ENCODE assay signal across 5 fruit fly cellular contexts in the genomic region with DNA sequence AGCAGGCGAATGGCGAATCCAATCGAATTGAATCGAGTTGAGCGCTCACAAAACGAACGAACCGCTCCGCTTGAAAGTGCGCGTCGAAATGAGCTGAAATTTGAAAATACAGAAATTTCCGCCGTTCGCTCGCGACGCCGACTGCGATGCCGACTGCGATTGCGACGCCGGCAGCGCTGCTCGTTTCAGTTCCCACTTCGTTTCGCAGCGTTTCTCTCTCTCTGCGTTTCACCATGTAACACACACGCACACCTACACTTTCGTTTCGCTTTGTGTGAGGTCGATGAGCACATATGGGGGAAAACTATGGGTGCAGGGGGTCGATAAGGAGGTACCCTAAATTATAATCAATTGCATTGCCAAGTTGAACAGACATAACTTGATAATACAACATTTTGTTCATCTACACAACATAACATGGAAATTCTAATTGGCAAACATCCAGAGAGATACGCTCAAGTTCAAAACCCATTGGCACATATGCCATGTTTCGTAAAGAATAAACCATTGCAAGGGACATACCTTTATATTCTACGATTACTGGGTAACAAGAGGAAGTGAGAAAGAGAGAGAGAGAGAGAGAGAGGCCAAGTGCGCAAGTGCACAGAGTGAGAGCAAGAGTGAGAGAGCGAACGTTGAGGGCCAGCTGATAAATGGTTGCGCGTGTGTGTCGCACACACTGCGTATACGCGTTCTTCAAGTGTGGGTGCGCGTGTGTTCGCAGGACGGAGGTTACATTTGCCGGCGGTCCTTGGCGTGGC.
TF ChIP-seq lines count a peak whose summit lies in the region.

No protein-coding gene starts in this region.

TF ChIP-seq in whole organism, adult, 20 proteins besides CTCF, POLR2A, EP300 and RAD21 (continued from another document):
- peak; percentile 94 for TF ChIP-seq CG11617 (GFP tag; optimal IDR thresholded peaks at IDR 0.05; lab: Kevin White, UChicago)
- TF ChIP-seq tj (GFP tag; optimal IDR thresholded peaks at IDR 0.05; lab: Kevin White, UChicago): peak; percentile 79
- TF ChIP-seq CG7045 (GFP tag; optimal IDR thresholded peaks at IDR 0.05; lab: Kevin White, UChicago): peak; percentile 91
- TF ChIP-seq toe (GFP tag; optimal IDR thresholded peaks at IDR 0.05; lab: Kevin White, UChicago): peak; percentile 91
- TF ChIP-seq Clk (GFP tag; optimal IDR thresholded peaks at IDR 0.05; lab: Kevin White, UChicago): peak; percentile 91

TF ChIP-seq in whole organism, embryonic, 481 proteins besides CTCF, POLR2A, EP300 and RAD21 (continued from another document and continues in another):
- TF ChIP-seq crol (GFP tag; IDR thresholded peaks at IDR 0.05; lab: Robert Waterston, UW): 0 out of 2 replicates have a peak, but pooled peaks have one; percentile 19
- TF ChIP-seq zf30C (GFP tag; optimal IDR thresholded peaks at IDR 0.05; lab: Kevin White, UChicago): peak; percentile 35
- TF ChIP-seq Ssrp (tag; optimal IDR thresholded peaks at IDR 0.05; lab: Kevin White, UChicago): peak; percentile 90
- TF ChIP-seq Bdp1 (GFP tag; optimal IDR thresholded peaks at IDR 0.05; lab: Kevin White, UChicago): peak; percentile 80
- peak; percentile 87 for TF ChIP-seq mirr (GFP tag; optimal IDR thresholded peaks at IDR 0.05; lab: Kevin White, UChicago)
- TF ChIP-seq Mes4 (GFP tag; optimal IDR thresholded peaks at IDR 0.05; lab: Kevin White, UChicago): peak; percentile 89
- peak; percentile 54; the same call in 1 of the 2 replicates for TF ChIP-seq aop (GFP tag; IDR thresholded peaks at IDR 0.05; lab: Robert Waterston, UW)
- peak; percentile 57 for TF ChIP-seq ftz-f1 (GFP tag; optimal IDR thresholded peaks at IDR 0.05; lab: Kevin White, UChicago)
- peak; percentile 89 for TF ChIP-seq vfl (GFP tag; optimal IDR thresholded peaks at IDR 0.05; lab: Kevin White, UChicago)
- TF ChIP-seq CG12391 (tag; optimal IDR thresholded peaks at IDR 0.05; lab: Kevin White, UChicago): peak; percentile 94
- TF ChIP-seq amos (GFP tag; IDR thresholded peaks at IDR 0.05; lab: Robert Waterston, UW; ENCODE audit: partially characterized antibody): peak; percentile 51; the same call in 1 of the 2 replicates
- TF ChIP-seq yki (optimal IDR thresholded peaks at IDR 0.05; lab: Kevin White, UChicago): peak; percentile 82
- TF ChIP-seq zen2 (GFP tag; IDR thresholded peaks at IDR 0.05; lab: Robert Waterston, UW; ENCODE audit: partially characterized antibody): peak; percentile 56; the same call in 2 of the 3 replicates
- peak; percentile 97 for TF ChIP-seq gro (GFP tag; optimal IDR thresholded peaks at IDR 0.05; lab: Kevin White, UChicago)
- TF ChIP-seq CG8478 (optimal IDR thresholded peaks at IDR 0.05; lab: Kevin White, UChicago): peak; percentile 90
- TF ChIP-seq Sox102F (GFP tag; optimal IDR thresholded peaks at IDR 0.05; lab: Kevin White, UChicago): peak; percentile 92
- TF ChIP-seq CG30431 (GFP tag; optimal IDR thresholded peaks at IDR 0.05; lab: Kevin White, UChicago): peak; percentile 89
- peak; percentile 85 for TF ChIP-seq CG3838 (GFP tag; optimal IDR thresholded peaks at IDR 0.05; lab: Kevin White, UChicago)
- peak; percentile 82 for TF ChIP-seq CG33557 (GFP tag; optimal IDR thresholded peaks at IDR 0.05; lab: Kevin White, UChicago)
- TF ChIP-seq dysf (GFP tag; IDR thresholded peaks at IDR 0.05; lab: Robert Waterston, UW): peak; percentile 91
- peak; percentile 96 for TF ChIP-seq lab (GFP tag; optimal IDR thresholded peaks at IDR 0.05; lab: Kevin White, UChicago)
- peak; percentile 87 for TF ChIP-seq CG15601 (tag; optimal IDR thresholded peaks at IDR 0.05; lab: Kevin White, UChicago)
- TF ChIP-seq CG7357 (GFP tag; IDR thresholded peaks at IDR 0.05; lab: Robert Waterston, UW): peak; percentile 83
- peak; percentile 91 for TF ChIP-seq CG1233 (GFP tag; optimal IDR thresholded peaks at IDR 0.05; lab: Kevin White, UChicago)
- peak; percentile 89 for TF ChIP-seq CG18764 (GFP tag; optimal IDR thresholded peaks at IDR 0.05; lab: Kevin White, UChicago)
- peak; percentile 74 for TF ChIP-seq Fer2 (tag; optimal IDR thresholded peaks at IDR 0.05; lab: Kevin White, UChicago)
- TF ChIP-seq CG8089 (GFP tag; optimal IDR thresholded peaks at IDR 0.05; lab: Kevin White, UChicago): peak; percentile 91

TF ChIP-seq in whole organism, prepupa, 60 proteins besides CTCF, POLR2A, EP300 and RAD21 (continued from another document and continues in another):
- TF ChIP-seq acj6 (GFP tag; optimal IDR thresholded peaks at IDR 0.05; lab: Kevin White, UChicago) (peak; percentile 97), CG6854 (GFP tag; optimal IDR thresholded peaks at IDR 0.05; lab: Kevin White, UChicago) (peak; percentile 90), dac (GFP tag; optimal IDR thresholded peaks at IDR 0.05; lab: Kevin White, UChicago) (peak; percentile 89), fkh (GFP tag; optimal IDR thresholded peaks at IDR 0.05; lab: Kevin White, UChicago) (peak; percentile 87), Sox102F (GFP tag; optimal IDR thresholded peaks at IDR 0.05; lab: Kevin White, UChicago) (peak; percentile 98), Sox14 (GFP tag; optimal IDR thresholded peaks at IDR 0.05; lab: Kevin White, UChicago) (peak; percentile 97), Ets21C (GFP tag; optimal IDR thresholded peaks at IDR 0.05; lab: Kevin White, UChicago) (peak; percentile 95), Hr4 (GFP tag; optimal IDR thresholded peaks at IDR 0.05; lab: Kevin White, UChicago) (peak; percentile 95), achi (GFP tag; optimal IDR thresholded peaks at IDR 0.05; lab: Kevin White, UChicago) (peak; percentile 95), lz (GFP tag; optimal IDR thresholded peaks at IDR 0.05; lab: Kevin White, UChicago) (peak; percentile 97), fd85E (GFP tag; optimal IDR thresholded peaks at IDR 0.05; lab: Kevin White, UChicago) (peak; percentile 93), CG3032 (tag; optimal IDR thresholded peaks at IDR 0.05; lab: Kevin White, UChicago) (peak; percentile 93), CG10669 (GFP tag; optimal IDR thresholded peaks at IDR 0.05; lab: Kevin White, UChicago) (peak; percentile 96), CG15336 (GFP tag; IDR thresholded peaks at IDR 0.05; lab: Robert Waterston, UW) (peak; percentile 94), CG1621 (tag; optimal IDR thresholded peaks at IDR 0.05; lab: Kevin White, UChicago) (peak; percentile 91), fd59A (GFP tag; optimal IDR thresholded peaks at IDR 0.05; lab: Kevin White, UChicago) (peak; percentile 89), Gug (GFP tag; IDR thresholded peaks at IDR 0.05; lab: Robert Waterston, UW) (peak; percentile 90), ss (GFP tag; optimal IDR thresholded peaks at IDR 0.05; lab: Kevin White, UChicago) (peak; percentile 92), Hr39 (GFP tag; optimal IDR thresholded peaks at IDR 0.05; lab: Kevin White, UChicago) (peak; percentile 97), OdsH (GFP tag; optimal IDR thresholded peaks at IDR 0.05; lab: Kevin White, UChicago) (peak; percentile 96), CG4318 (GFP tag; optimal IDR thresholded peaks at IDR 0.05; lab: Kevin White, UChicago) (peak; percentile 90), Eip75B (GFP tag; optimal IDR thresholded peaks at IDR 0.05; lab: Kevin White, UChicago) (peak; percentile 97), Ets96B (tag; optimal IDR thresholded peaks at IDR 0.05; lab: Kevin White, UChicago) (peak; percentile 95), CG8319 (GFP tag; optimal IDR thresholded peaks at IDR 0.05; lab: Kevin White, UChicago) (peak; percentile 92), CG11762 (GFP tag; optimal IDR thresholded peaks at IDR 0.05; lab: Kevin White, UChicago; ENCODE audit: insufficient read depth) (peak; percentile 86), Blimp-1 (GFP tag; optimal IDR thresholded peaks at IDR 0.05; lab: Kevin White, UChicago) (peak; percentile 91), CG31627 (GFP tag; optimal IDR thresholded peaks at IDR 0.05; lab: Kevin White, UChicago) (peak; percentile 98), spab (GFP tag; optimal IDR thresholded peaks at IDR 0.05; lab: Kevin White, UChicago) (peak; percentile 90), CG8119 (GFP tag; IDR thresholded peaks at IDR 0.05; lab: Robert Waterston, UW) (peak; percentile 95), Eip78C (GFP tag; lab: Kevin White, UChicago) (peak; percentile 99)

TF ChIP-seq in whole organism, pupa, 21 proteins besides CTCF, POLR2A, EP300 and RAD21 (continued from another document):
- TF ChIP-seq CG12605 (GFP tag; IDR thresholded peaks at IDR 0.05; lab: Robert Waterston, UW) (peak; percentile 53; the same call in 1 of the 2 replicates), CG8301 (tag; optimal IDR thresholded peaks at IDR 0.05; lab: Kevin White, UChicago) (peak; percentile 95), gl (tag; optimal IDR thresholded peaks at IDR 0.05; lab: Kevin White, UChicago) (peak; percentile 88), CG34367 (tag; optimal IDR thresholded peaks at IDR 0.05; lab: Kevin White, UChicago) (peak; percentile 90)

TF ChIP-seq in whole organism, wandering third instar larva, 38 proteins besides CTCF, POLR2A, EP300 and RAD21 (continued from another document):
- TF ChIP-seq ey (GFP tag; optimal IDR thresholded peaks at IDR 0.05; lab: Kevin White, UChicago) (peak; percentile 97), woc (GFP tag; optimal IDR thresholded peaks at IDR 0.05; lab: Kevin White, UChicago) (peak; percentile 99), Sp1 (GFP tag; optimal IDR thresholded peaks at IDR 0.05; lab: Kevin White, UChicago) (peak; percentile 92), foxo (GFP tag; optimal IDR thresholded peaks at IDR 0.05; lab: Kevin White, UChicago) (peak; percentile 69 to 97), Hr78 (GFP tag; optimal IDR thresholded peaks at IDR 0.05; lab: Kevin White, UChicago) (no peak), sv (GFP tag; optimal IDR thresholded peaks at IDR 0.05; lab: Kevin White, UChicago) (peak; percentile 61), pan (optimal IDR thresholded peaks at IDR 0.05; lab: Kevin White, UChicago) (peak; percentile 86), fru (GFP tag; optimal IDR thresholded peaks at IDR 0.05; lab: Kevin White, UChicago) (peak; percentile 98), Mio (GFP tag; optimal IDR thresholded peaks at IDR 0.05; lab: Kevin White, UChicago) (peak; percentile 47), Hr83 (GFP tag; optimal IDR thresholded peaks at IDR 0.05; lab: Kevin White, UChicago; ENCODE audit: poor library complexity, severe bottlenecking) (peak; percentile 13), Dif (GFP tag; optimal IDR thresholded peaks at IDR 0.05; lab: Kevin White, UChicago; ENCODE audit: partially characterized antibody) (peak; percentile 97), HLH106 (tag; optimal IDR thresholded peaks at IDR 0.05; lab: Kevin White, UChicago) (peak; percentile 93), lola (GFP tag; optimal IDR thresholded peaks at IDR 0.05; lab: Kevin White, UChicago) (no peak), Hnf4 (GFP tag; optimal IDR thresholded peaks at IDR 0.05; lab: Kevin White, UChicago) (peak; percentile 82), Vsx2 (GFP tag; optimal IDR thresholded peaks at IDR 0.05; lab: Kevin White, UChicago; ENCODE audit: partially characterized antibody) (peak; percentile 95), Rel (GFP tag; optimal IDR thresholded peaks at IDR 0.05; lab: Kevin White, UChicago) (no peak), Rel (tag; optimal IDR thresholded peaks at IDR 0.05; lab: Kevin White, UChicago) (peak; percentile 77), dl (GFP tag; optimal IDR thresholded peaks at IDR 0.05; lab: Kevin White, UChicago; ENCODE audit: insufficient read depth in 1 of 2, partially characterized antibody in 2 of 2) (peak; percentile 86 to 97), brk (GFP tag; optimal IDR thresholded peaks at IDR 0.05; lab: Kevin White, UChicago) (peak; percentile 63), Dfd (GFP tag; optimal IDR thresholded peaks at IDR 0.05; lab: Kevin White, UChicago) (no peak), Jra (GFP tag; optimal IDR thresholded peaks at IDR 0.05; lab: Kevin White, UChicago) (peak; percentile 81)
